Worm (Caenorhabditis elegans) whole organism, mixed stage, embryonic: ENCODE data around the gene T09F5.2.

Experiments
- bed-3 ChIP-seq: fragments of 200-800 bp; sonication (Bioruptor generic); optimal IDR thresholded peaks from 3 replicates; lab custom pipeline; 2018; ENCODE audit warnings: mild to moderate bottlenecking, missing genetic modification characterization, moderate library complexity, missing compliant biosample characterization
- ceh-39 ChIP-seq: fragments of 150-350 bp; optimal IDR thresholded peaks from 2 replicates; lab custom pipeline; 2014; ENCODE audit warnings: missing biosample characterization, missing genetic modification characterization
- ceh-83 ChIP-seq: fragments of 200-800 bp; sonication (Bioruptor generic); optimal IDR thresholded peaks from 2 replicates; lab custom pipeline; 2018; ENCODE audit warnings: mild to moderate bottlenecking, missing genetic modification characterization, missing compliant biosample characterization
- ces-1 ChIP-seq: fragments of 150-350 bp; optimal IDR thresholded peaks from 2 replicates; lab custom pipeline; 2014; ENCODE audit warnings: missing biosample characterization, missing genetic modification reagents, missing genetic modification characterization
- flh-1 ChIP-seq: fragments of 200-800 bp; sonication (Bioruptor generic); optimal IDR thresholded peaks from 2 replicates; lab custom pipeline; 2018; ENCODE audit warnings: mild to moderate bottlenecking, missing genetic modification characterization, moderate library complexity, missing compliant biosample characterization
- mab-5 ChIP-seq: fragments of 150-350 bp; optimal IDR thresholded peaks from 2 replicates; lab custom pipeline; 2014; ENCODE audit warnings: missing biosample characterization, missing genetic modification characterization
- mep-1 ChIP-seq: fragments of 150-350 bp; optimal IDR thresholded peaks from 2 replicates; lab custom pipeline; 2017; ENCODE audit warnings: missing biosample characterization, missing genetic modification reagents, missing genetic modification characterization, inconsistent platforms
- nhr-28 ChIP-seq: fragments of 150-350 bp; optimal IDR thresholded peaks from 2 replicates; lab custom pipeline; 2014; ENCODE audit warnings: missing biosample characterization, missing genetic modification characterization
- pha-4 ChIP-seq: fragments of 150-350 bp; optimal IDR thresholded peaks from 2 replicates; lab custom pipeline; 2018; ENCODE audit warnings: missing biosample characterization, missing genetic modification reagents, missing genetic modification characterization
- sem-2 ChIP-seq: fragments of 200-800 bp; sonication (Bioruptor generic); optimal IDR thresholded peaks from 2 replicates; lab custom pipeline; 2018; ENCODE audit warnings: mild to moderate bottlenecking, missing genetic modification characterization, missing compliant biosample characterization
- snpc-4 ChIP-seq: fragments of 150-350 bp; optimal IDR thresholded peaks from 2 replicates; lab custom pipeline; 2014; ENCODE audit warnings: missing biosample characterization, missing genetic modification characterization
- tbx-8 ChIP-seq: fragments of 200-800 bp; sonication (Bioruptor generic); optimal IDR thresholded peaks from 2 replicates; lab custom pipeline; 2018; ENCODE audit warnings: mild to moderate bottlenecking, missing genetic modification characterization, moderate library complexity, missing compliant biosample characterization
- unc-39 ChIP-seq: fragments of 150-350 bp; optimal IDR thresholded peaks from 2 replicates; lab custom pipeline; 2014; ENCODE audit warnings: missing biosample characterization, missing genetic modification characterization
- unc-62 ChIP-seq: fragments of 150-350 bp; optimal IDR thresholded peaks from 2 replicates; lab custom pipeline; 2014; ENCODE audit warnings: missing biosample characterization, missing genetic modification reagents, missing genetic modification characterization
- ztf-11 ChIP-seq: fragments of 150-350 bp; optimal IDR thresholded peaks from 2 replicates; lab custom pipeline; 2014; ENCODE audit warnings: missing biosample characterization, missing genetic modification characterization

The T09F5.2 gene

DNA sequence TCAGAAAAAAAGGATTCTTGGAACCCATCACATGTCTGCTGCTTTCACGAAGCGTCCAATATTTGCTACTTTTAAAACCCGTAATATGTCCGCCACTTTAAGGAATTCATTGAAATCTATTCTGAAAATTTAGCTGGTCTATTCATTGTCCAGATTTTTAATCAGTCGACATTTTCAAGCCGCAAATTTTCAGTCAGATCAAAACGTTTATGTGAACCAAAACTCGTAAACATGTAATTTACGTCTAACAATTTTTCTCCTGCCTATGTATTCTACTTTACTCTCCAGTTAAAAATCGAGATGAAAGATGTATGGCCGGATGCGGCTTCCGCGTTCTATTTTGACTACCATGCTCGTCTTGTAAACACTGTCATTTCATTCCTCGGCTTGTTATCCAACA is 47.2 kb downstream of the T09F5.2 start, which contains the start of gene srw-1:
TSS of gene srw-1 (plus strand) at position 301 of the 400 bp plus-strand sequence.
- no peak for TF ChIP-seq unc-39 (tag; lab: Kevin White, UChicago)
- TF ChIP-seq ceh-39, result no peak
- no peak for TF ChIP-seq mep-1
- no peak for TF ChIP-seq sem-2 (GFP tag; lab: Kevin White, UChicago)
- no peak for TF ChIP-seq bed-3
- no peak for TF ChIP-seq snpc-4 (tag; lab: Kevin White, UChicago)

DNA sequence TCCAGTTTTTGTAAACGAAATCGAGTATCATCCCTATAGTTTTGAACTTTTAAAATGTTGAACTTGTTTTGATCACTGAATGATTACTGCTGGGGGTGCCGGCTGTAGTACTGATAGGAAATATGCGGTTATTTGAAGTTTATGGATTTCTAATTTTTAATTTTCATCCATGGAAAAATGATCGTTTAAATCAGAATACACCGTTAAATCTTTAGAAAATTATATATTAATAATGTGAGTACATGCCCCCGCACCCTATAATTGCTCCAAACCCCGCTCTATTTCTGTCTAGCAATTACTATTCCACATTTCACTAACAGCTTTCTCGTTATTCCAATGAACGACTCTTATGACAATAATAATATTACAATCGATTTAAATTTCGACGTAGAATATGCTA is 49.0 kb downstream of the T09F5.2 start, which contains the start of gene Y75B12B.10:
TSS of gene Y75B12B.10 (plus strand) at position 301 of the 400 bp plus-strand sequence.
- no peak for TF ChIP-seq ces-1 (GFP tag; lab: Kevin White, UChicago)
- TF ChIP-seq ceh-83 (GFP tag; lab: Kevin White, UChicago), result no peak
- TF ChIP-seq unc-62 (GFP tag; lab: Kevin White, UChicago), result no peak
- TF ChIP-seq ztf-11 (tag; lab: Kevin White, UChicago), result no peak
- TF ChIP-seq sem-2 (GFP tag; lab: Kevin White, UChicago), result no peak
- TF ChIP-seq snpc-4 (tag; lab: Kevin White, UChicago), result no peak
- TF ChIP-seq mab-5 (tag; lab: Kevin White, UChicago), result no peak
- no peak for TF ChIP-seq pha-4 (tag; lab: Kevin White, UChicago)
- no peak for TF ChIP-seq flh-1 (GFP tag; lab: Kevin White, UChicago)
- no peak for TF ChIP-seq mep-1
- TF ChIP-seq nhr-28, result no peak
- no peak for TF ChIP-seq tbx-8 (GFP tag; lab: Kevin White, UChicago)
